Worm (Caenorhabditis elegans): Measurements from ENCODE around the gene F54D10.9.

- no peak for TF ChIP-seq nhr-11 (tag; optimal IDR thresholded peaks at IDR 0.05)
- TF ChIP-seq egl-27 (tag; optimal IDR thresholded peaks at IDR 0.05) = no peak
- TF ChIP-seq ztf-4 (tag; optimal IDR thresholded peaks at IDR 0.05) = no peak
- TF ChIP-seq nhr-76 (tag; optimal IDR thresholded peaks at IDR 0.05) = no peak
These were observed 49.8 kb downstream of the F54D10.9 start, which contains the start of gene T24E12.2 for ce11 chrII:3782309-3783000.

Data from whole organism, L1 larva.